Worm (Caenorhabditis elegans) whole organism, L4 larva: ENCODE measurements around the gene R08E5.4.
A peak's percentile ranks its signal among the peaks of the same experiment; 100 is the strongest.

ENCODE experiments used
- D1046.2 ChIP-seq: fragments of 200-800 bp; sonication (Bioruptor generic); IDR thresholded peaks from 2 replicates; pipeline ENCODE4 v1.3.6; 2022; ENCODE audit warnings: missing genetic modification characterization, missing compliant biosample characterization
- T26A8.4 ChIP-seq: fragments of 200-800 bp; sonication (Bioruptor generic); IDR thresholded peaks from 2 replicates; pipeline ENCODE4 v1.3.6; 2022; ENCODE audit warnings: missing genetic modification characterization, missing compliant biosample characterization
- Y5F2A.4 ChIP-seq: fragments of 200-800 bp; sonication (Bioruptor generic); optimal IDR thresholded peaks from 2 replicates; lab custom pipeline; 2018; ENCODE audit warnings: mild to moderate bottlenecking, missing genetic modification characterization, missing compliant biosample characterization
- Y75B8A.6 ChIP-seq: fragments of 200-800 bp; sonication (Bioruptor generic); IDR thresholded peaks from 2 replicates; pipeline ENCODE4 v1.3.6; 2022; ENCODE audit warnings: missing genetic modification reagents, missing genetic modification characterization, missing compliant biosample characterization
- aha-1 ChIP-seq: fragments of 150-350 bp; peaks from one replicate; lab custom pipeline; 2014; ENCODE audit warnings: missing biosample characterization, missing genetic modification characterization
- aly-2 ChIP-seq: sonication (generic microtip); optimal IDR thresholded peaks from 2 replicates; lab custom pipeline; 2018; ENCODE audit warnings: missing biosample characterization, missing genetic modification characterization
- ama-1 ChIP-seq: fragments of 150-350 bp; optimal IDR thresholded peaks from 2 replicates; lab custom pipeline; 2014; ENCODE audit warnings: inconsistent platforms, mixed read lengths
- arid-1 ChIP-seq: fragments of 200-800 bp; sonication (Bioruptor generic); conservative IDR thresholded peaks from 2 replicates; pipeline ENCODE4 v1.3.6; 2022; ENCODE audit warnings: missing genetic modification reagents, missing genetic modification characterization, missing compliant biosample characterization
- attf-4 ChIP-seq: sonication (generic microtip); optimal IDR thresholded peaks from 3 replicates; lab custom pipeline; 2017; ENCODE audit warnings: missing biosample characterization, missing genetic modification characterization
- ceh-20 ChIP-seq: fragments of 200-800 bp; sonication (Bioruptor generic); IDR thresholded peaks from 2 replicates; pipeline ENCODE4 v1.3.6; 2022; ENCODE audit warnings: missing genetic modification reagents, missing genetic modification characterization, missing compliant biosample characterization
- ceh-82 ChIP-seq: sonication (generic microtip); optimal IDR thresholded peaks from 2 replicates; lab custom pipeline; 2017; ENCODE audit warnings: missing biosample characterization, missing genetic modification characterization
- daf-16 ChIP-seq, 3 experiments: sonication (generic microtip); optimal IDR thresholded peaks; 2 replicates each; lab custom pipeline; 2016 to 2017; ENCODE audit warnings: missing genetic modification characterization in 3 of 3, missing genetic modification reagents in 3 of 3, mild to moderate bottlenecking in 2 of 3, missing compliant biosample characterization in 2 of 3, missing biosample characterization in 1 of 3, moderate library complexity in 1 of 3
- daf-8 ChIP-seq: fragments of 200-800 bp; sonication (Bioruptor generic); IDR thresholded peaks from 2 replicates; pipeline ENCODE4 v1.3.6; 2022; ENCODE audit warnings: missing genetic modification characterization, missing compliant biosample characterization
- dmd-6 ChIP-seq: fragments of 200-800 bp; sonication (Bioruptor generic); IDR thresholded peaks from 2 replicates; pipeline ENCODE4 v1.3.6; 2022; ENCODE audit warnings: missing genetic modification reagents, missing genetic modification characterization, missing compliant biosample characterization
- dmd-8 ChIP-seq: fragments of 200-800 bp; sonication (Bioruptor generic); IDR thresholded peaks from 2 replicates; pipeline ENCODE4 v1.3.6; 2022; ENCODE audit warnings: missing genetic modification characterization, missing compliant biosample characterization
- duxl-1 ChIP-seq: sonication (generic microtip); optimal IDR thresholded peaks from 2 replicates; lab custom pipeline; 2016; ENCODE audit warnings: mild to moderate bottlenecking, missing genetic modification characterization, moderate library complexity, missing compliant biosample characterization; ENCODE audit not compliant: poor library complexity
- dve-1 ChIP-seq: sonication (generic microtip); optimal IDR thresholded peaks from 2 replicates; lab custom pipeline; 2017; ENCODE audit warnings: antibody characterized with exemption, mild to moderate bottlenecking, missing genetic modification characterization, missing compliant biosample characterization; ENCODE audit not compliant: insufficient read depth
- fkh-10 ChIP-seq: fragments of 150-350 bp; optimal IDR thresholded peaks from 2 replicates; lab custom pipeline; 2014; ENCODE audit warnings: missing biosample characterization, missing genetic modification reagents, missing genetic modification characterization
- hif-1 ChIP-seq, 2 experiments: sonication (generic microtip); optimal IDR thresholded peaks; 2 replicates each; lab custom pipeline; 2016 to 2017; ENCODE audit warnings: missing compliant biosample characterization in 2 of 2, missing genetic modification characterization in 2 of 2, missing genetic modification reagents in 2 of 2, missing genotype in 2 of 2, mild to moderate bottlenecking in 1 of 2
- hlh-11 ChIP-seq: fragments of 200-800 bp; sonication (Bioruptor generic); optimal IDR thresholded peaks from 2 replicates; lab custom pipeline; 2018; ENCODE audit warnings: mild to moderate bottlenecking, missing genetic modification characterization, missing compliant biosample characterization
- hlh-30 ChIP-seq: sonication (generic microtip); optimal IDR thresholded peaks from 2 replicates; lab custom pipeline; 2017; ENCODE audit warnings: antibody characterized with exemption, mild to moderate bottlenecking, missing genetic modification characterization, missing compliant biosample characterization; ENCODE audit not compliant: insufficient read depth
- jun-1 ChIP-seq: fragments of 150-350 bp; optimal IDR thresholded peaks from 2 replicates; lab custom pipeline; 2014; ENCODE audit warnings: missing biosample characterization, missing genetic modification reagents, missing genetic modification characterization
- lim-7 ChIP-seq: fragments of 200-800 bp; sonication (Bioruptor generic); IDR thresholded peaks from 2 replicates; pipeline ENCODE4 v1.3.6; 2022; ENCODE audit warnings: missing genetic modification characterization, missing compliant biosample characterization
- lin-13 ChIP-seq: fragments of 150-350 bp; optimal IDR thresholded peaks from 2 replicates; lab custom pipeline; 2014; ENCODE audit warnings: missing biosample characterization, missing genetic modification reagents, missing genetic modification characterization
- lir-3 ChIP-seq: sonication (generic microtip); optimal IDR thresholded peaks from 2 replicates; lab custom pipeline; 2016; ENCODE audit warnings: mild to moderate bottlenecking, missing genetic modification characterization, missing compliant biosample characterization
- lsy-2 ChIP-seq, 2 experiments: fragments of 150-350 bp in 1 of 2; sonication (generic microtip) in 1 of 2; optimal IDR thresholded peaks; 2 replicates each; lab custom pipeline; 2014 to 2017; ENCODE audit warnings: missing biosample characterization in 2 of 2, missing genetic modification characterization in 2 of 2
- mep-1 ChIP-seq: fragments of 150-350 bp; sonication (generic microtip); optimal IDR thresholded peaks from 3 replicates; lab custom pipeline; 2014; ENCODE audit warnings: missing biosample characterization, missing genetic modification characterization
- mxl-3 ChIP-seq: fragments of 200-800 bp; sonication (Bioruptor generic); optimal IDR thresholded peaks from 2 replicates; lab custom pipeline; 2018; ENCODE audit warnings: mild to moderate bottlenecking, missing genetic modification characterization, missing compliant biosample characterization
- nhr-10 ChIP-seq: fragments of 150-350 bp; optimal IDR thresholded peaks from 2 replicates; lab custom pipeline; 2014; ENCODE audit warnings: missing biosample characterization, missing genetic modification characterization
- nhr-111 ChIP-seq: fragments of 200-800 bp; sonication (Bioruptor generic); optimal IDR thresholded peaks from 2 replicates; lab custom pipeline; 2018; ENCODE audit warnings: mild to moderate bottlenecking, missing genetic modification characterization, missing compliant biosample characterization
- nhr-48 ChIP-seq: sonication (generic microtip); optimal IDR thresholded peaks from 2 replicates; lab custom pipeline; 2016; ENCODE audit warnings: mild to moderate bottlenecking, missing genetic modification characterization, missing compliant biosample characterization
- nhr-77 ChIP-seq: fragments of 150-350 bp; optimal IDR thresholded peaks from 2 replicates; lab custom pipeline; 2014; ENCODE audit warnings: missing biosample characterization, missing genetic modification characterization
- pha-4 ChIP-seq, 2 experiments: fragments of 150-350 bp in 1 of 2; fragments of 200-800 bp in 1 of 2; sonication (Bioruptor generic) in 1 of 2; IDR thresholded peaks in 1 of 2; optimal IDR thresholded peaks in 1 of 2; 2 replicates each; pipeline versions ENCODE4 v1.3.6 to Lab custom; 2014 to 2022; ENCODE audit warnings: missing genetic modification characterization in 2 of 2, missing genetic modification reagents in 2 of 2, missing biosample characterization in 1 of 2, missing compliant biosample characterization in 1 of 2
- pqm-1 ChIP-seq: sonication (generic microtip); optimal IDR thresholded peaks from 2 replicates; lab custom pipeline; 2017; ENCODE audit warnings: missing biosample characterization, missing genetic modification characterization
- snpc-1.2 ChIP-seq: fragments of 200-800 bp; sonication (Bioruptor generic); IDR thresholded peaks from 2 replicates; pipeline ENCODE4 v1.3.6; 2022; ENCODE audit warnings: missing genetic modification reagents, missing genetic modification characterization, missing compliant biosample characterization
- spr-1 ChIP-seq: sonication (generic microtip); optimal IDR thresholded peaks from 2 replicates; lab custom pipeline; 2016; ENCODE audit warnings: mild to moderate bottlenecking, missing genetic modification characterization, missing compliant biosample characterization
- tra-1 ChIP-seq: fragments of 200-800 bp; sonication (Bioruptor generic); IDR thresholded peaks from 2 replicates; pipeline ENCODE4 v1.3.6; 2022; ENCODE audit warnings: missing genetic modification reagents, missing genetic modification characterization, missing compliant biosample characterization
- zag-1 ChIP-seq: fragments of 150-350 bp; optimal IDR thresholded peaks from 2 replicates; lab custom pipeline; 2014; ENCODE audit warnings: missing biosample characterization, missing genetic modification characterization
- zfp-3 ChIP-seq: fragments of 200-800 bp; sonication (Bioruptor generic); conservative IDR thresholded peaks from 2 replicates; pipeline ENCODE4 v1.3.6; 2022; ENCODE audit warnings: missing genetic modification reagents, missing genetic modification characterization, missing compliant biosample characterization
- zip-2 ChIP-seq: fragments of 150-350 bp; optimal IDR thresholded peaks from 2 replicates; lab custom pipeline; 2014; ENCODE audit warnings: missing biosample characterization, missing genetic modification characterization
- ztf-11 ChIP-seq: fragments of 150-350 bp; optimal IDR thresholded peaks from 2 replicates; lab custom pipeline; 2014; ENCODE audit warnings: missing biosample characterization, missing genetic modification characterization

The R08E5.4 gene

ce11 chrV:3784167-3784734, 15.9 kb downstream of the R08E5.4 start, which contains the start of gene R08F11.1 (continued):
- no peak for TF ChIP-seq nhr-111
- TF ChIP-seq arid-1 (GFP tag; lab: Robert Waterston, UW) = no peak
- TF ChIP-seq mep-1 (tag; lab: Kevin White, UChicago) = no peak
- peak; percentile 90 for TF ChIP-seq nhr-77 (tag; lab: Kevin White, UChicago)
- no peak for TF ChIP-seq fkh-10
- TF ChIP-seq dmd-6 = peak; percentile 62
- no peak for TF ChIP-seq zfp-3
- no peak for TF ChIP-seq ztf-11
- TF ChIP-seq aly-2 = no peak
- no peak for TF ChIP-seq Y5F2A.4 (GFP tag; lab: Kevin White, UChicago)
- no peak for TF ChIP-seq ceh-82 (tag; lab: Kevin White, UChicago)
- TF ChIP-seq nhr-10 (tag; lab: Kevin White, UChicago) = no peak
- TF ChIP-seq ama-1 = no peak
- no peak for TF ChIP-seq attf-4
- TF ChIP-seq hlh-11 (tag; lab: Kevin White, UChicago) = peak; percentile 53
- no peak for TF ChIP-seq duxl-1
- no peak for TF ChIP-seq jun-1 (tag; lab: Kevin White, UChicago)
- TF ChIP-seq spr-1 (tag; lab: Kevin White, UChicago) = no peak
- no peak for TF ChIP-seq pha-4 (GFP tag; IDR thresholded peaks at IDR 0.05; lab: Robert Waterston, UW)
- no peak for TF ChIP-seq pha-4 (tag; optimal IDR thresholded peaks at IDR 0.05; lab: Kevin White, UChicago)
- TF ChIP-seq zip-2 (tag; lab: Kevin White, UChicago) = no peak
- no peak for TF ChIP-seq snpc-1.2 (GFP tag; lab: Robert Waterston, UW)
- no peak for TF ChIP-seq tra-1
- TF ChIP-seq dve-1 = peak; percentile 76
- no peak for TF ChIP-seq daf-8 (GFP tag; lab: Robert Waterston, UW)
- no peak for TF ChIP-seq ceh-20 (GFP tag; lab: Robert Waterston, UW)
- TF ChIP-seq nhr-48 (tag; lab: Kevin White, UChicago) = no peak
- TF ChIP-seq D1046.2 = no peak
- TF ChIP-seq lir-3 (tag; lab: Kevin White, UChicago) = no peak
- TF ChIP-seq dmd-8 (GFP tag; lab: Robert Waterston, UW) = no peak
- TF ChIP-seq hif-1 (tag; optimal IDR thresholded peaks at IDR 0.05; lab: Kevin White, UChicago) = peak in 1 of 2 experiments; percentile 79
- no peak for TF ChIP-seq T26A8.4 (GFP tag; lab: Robert Waterston, UW)
- TF ChIP-seq aha-1 (tag; lab: Kevin White, UChicago) = no peak
- TF ChIP-seq Y75B8A.6 (GFP tag; lab: Robert Waterston, UW) = no peak
- no peak for TF ChIP-seq lim-7
- no peak for TF ChIP-seq mxl-3 (GFP tag; lab: Kevin White, UChicago)
- no peak for TF ChIP-seq daf-16 (GFP tag; optimal IDR thresholded peaks at IDR 0.05; lab: Kevin White, UChicago)
- TF ChIP-seq daf-16 (tag; optimal IDR thresholded peaks at IDR 0.05; lab: Kevin White, UChicago) = peak; percentile 90
- TF ChIP-seq hlh-30 = peak; percentile 5
- TF ChIP-seq lin-13 (GFP tag; lab: Kevin White, UChicago) = no peak
- TF ChIP-seq pqm-1 (tag; lab: Kevin White, UChicago) = peak; percentile 74
- no peak for TF ChIP-seq lsy-2 (tag; optimal IDR thresholded peaks at IDR 0.05; lab: Kevin White, UChicago)

- TF ChIP-seq zag-1 (tag; lab: Kevin White, UChicago) (no peak), fkh-10 (peak; percentile 68), aha-1 (tag; lab: Kevin White, UChicago) (peak; percentile 63)
Observed at ce11 chrV:3788538-3788937, 20.2 kb downstream of the R08E5.4 start.
